Worm (Caenorhabditis elegans): ENCODE measurements around the gene spig-4.

spig-4 gene

ce11 chrV:14355738-14356368, 49.2 kb upstream of the spig-4 start, which contains the start of gene cyn-1 (continued):
- TF ChIP-seq zfh-2 (GFP tag; conservative IDR thresholded peaks at IDR 0.05) (no peak), chd-7 (tag; optimal IDR thresholded peaks at IDR 0.05) (no peak), nfyb-1 (GFP tag; IDR thresholded peaks at IDR 0.05) (peak; percentile 70), unc-62 (GFP tag; optimal IDR thresholded peaks at IDR 0.05) (no peak), hlh-12 (tag; optimal IDR thresholded peaks at IDR 0.05) (no peak), ceh-79 (tag; optimal IDR thresholded peaks at IDR 0.05) (no peak), F39B2.1 (GFP tag; IDR thresholded peaks at IDR 0.05) (no peak), akir-1 (GFP tag; optimal IDR thresholded peaks at IDR 0.05) (no peak), nfya-1 (tag; optimal IDR thresholded peaks at IDR 0.05; ENCODE audit: borderline replicate concordance, insufficient read depth) (no peak), B0019.2 (GFP tag; conservative IDR thresholded peaks at IDR 0.05) (no peak)

ce11 chrV:14354258-14354877, 47.7 kb upstream of the spig-4 start, which contains the start of gene Y49A3A.3:
TSS of gene Y49A3A.3 (plus strand) at chrV:14354410.
- TF ChIP-seq snpc-3.4 (tag; optimal IDR thresholded peaks at IDR 0.05) = no peak
- no peak for TF ChIP-seq ceh-27 (GFP tag; optimal IDR thresholded peaks at IDR 0.05)
- TF ChIP-seq madf-6 (GFP tag; IDR thresholded peaks at IDR 0.05) = peak; percentile 56
- 0 out of 2 replicates have a peak, but pooled peaks have one; percentile 22 for TF ChIP-seq nfya-2 (GFP tag; IDR thresholded peaks at IDR 0.05)
- TF ChIP-seq aptf-2 (GFP tag; conservative IDR thresholded peaks at IDR 0.05) = no peak
- peak; percentile 68; the same call in 1 of the 2 replicates for TF ChIP-seq F39B2.1 (GFP tag; IDR thresholded peaks at IDR 0.05)
- TF ChIP-seq nfyb-1 (GFP tag; IDR thresholded peaks at IDR 0.05) = peak; percentile 78
- TF ChIP-seq die-1 (tag; optimal IDR thresholded peaks at IDR 0.05) = peak; percentile 33
- TF ChIP-seq attf-3 (GFP tag; conservative IDR thresholded peaks at IDR 0.05) = no peak
- 0 out of 2 replicates have a peak, but pooled peaks have one; percentile 19 for TF ChIP-seq lin-26 (GFP tag; IDR thresholded peaks at IDR 0.05)
- TF ChIP-seq ceh-58 (GFP tag; IDR thresholded peaks at IDR 0.05) = no peak
- TF ChIP-seq lin-54 (GFP tag; optimal IDR thresholded peaks at IDR 0.05) = peak; percentile 43
- TF ChIP-seq F22D6.2 (tag; optimal IDR thresholded peaks at IDR 0.05) = peak; percentile 23
- TF ChIP-seq snpc-4 (GFP tag; optimal IDR thresholded peaks at IDR 0.05) = no peak
- peak in 3 of 4 experiments; percentile 51 to 63 (median 59) for TF ChIP-seq snpc-4 (tag; optimal IDR thresholded peaks at IDR 0.05)
- TF ChIP-seq tlf-1 (GFP tag; optimal IDR thresholded peaks at IDR 0.05) = peak; percentile 87
- 0 out of 2 replicates have a peak, but pooled peaks have one; percentile 25 for TF ChIP-seq madf-3 (GFP tag; IDR thresholded peaks at IDR 0.05)
- TF ChIP-seq ceh-100 (GFP tag; IDR thresholded peaks at IDR 0.05) = peak; percentile 66
- peak; percentile 2 for TF ChIP-seq lsl-1 (GFP tag; optimal IDR thresholded peaks at IDR 0.05)
- TF ChIP-seq snpc-1.3 (tag; optimal IDR thresholded peaks at IDR 0.05; ENCODE audit: insufficient read depth) = no peak
- TF ChIP-seq chd-7 (tag; optimal IDR thresholded peaks at IDR 0.05) = peak; percentile 91
- no peak for TF ChIP-seq egrh-3 (GFP tag; IDR thresholded peaks at IDR 0.05)
- peak; percentile 17; the same call in 1 of the 2 replicates for TF ChIP-seq hsf-1 (GFP tag; IDR thresholded peaks at IDR 0.05)
- TF ChIP-seq sea-2 (GFP tag; IDR thresholded peaks at IDR 0.05) = no peak
- peak; percentile 90 for TF ChIP-seq ekl-4 (GFP tag; IDR thresholded peaks at IDR 0.05)
- peak; percentile 52 for TF ChIP-seq ztf-18 (tag; optimal IDR thresholded peaks at IDR 0.05)
- no peak for TF ChIP-seq lag-1 (GFP tag; IDR thresholded peaks at IDR 0.05)
- no peak for TF ChIP-seq ceh-91 (GFP tag; IDR thresholded peaks at IDR 0.05)
- TF ChIP-seq egl-44 (GFP tag; IDR thresholded peaks at IDR 0.05) = no peak
- TF ChIP-seq lir-1 (GFP tag; conservative IDR thresholded peaks at IDR 0.05) = no peak
- TF ChIP-seq K11D2.4 (GFP tag; IDR thresholded peaks at IDR 0.05) = peak; percentile 59; the same call in 1 of the 2 replicates
- peak; percentile 43 for TF ChIP-seq attf-5 (GFP tag; optimal IDR thresholded peaks at IDR 0.05)
- TF ChIP-seq Y53F4B.3 (GFP tag; IDR thresholded peaks at IDR 0.05) = no peak
- peak; percentile 72 for TF ChIP-seq ztf-3 (GFP tag; optimal IDR thresholded peaks at IDR 0.05)
- peak; percentile 61 to 71 for TF ChIP-seq let-607 (tag; optimal IDR thresholded peaks at IDR 0.05)
- peak; percentile 72 for TF ChIP-seq ztf-26 (tag; optimal IDR thresholded peaks at IDR 0.05)
- TF ChIP-seq dox-1 (GFP tag; IDR thresholded peaks at IDR 0.05) = peak; percentile 34; the same call in 1 of the 2 replicates
- TF ChIP-seq nhr-80 (tag; optimal IDR thresholded peaks at IDR 0.05) = peak; percentile 25

All from whole organism, young adult.